Worm (Caenorhabditis elegans) whole organism, midembryonic: ENCODE measurements around the gene K05G3.2.
"Not testable (repeated sequence)": the region's sequence is repeated elsewhere in the genome, so short reads cannot be mapped to it uniquely, and the experiment has no call there.

Source experiments
- T22C8.4 ChIP-seq: fragments of 200-800 bp; sonication (Bioruptor generic); IDR thresholded peaks from 2 replicates; pipeline ENCODE4 v1.3.6; 2022; ENCODE audit warnings: missing genetic modification characterization, missing compliant biosample characterization
- cog-1 ChIP-seq: sonication (generic microtip); optimal IDR thresholded peaks from 2 replicates; lab custom pipeline; 2016; ENCODE audit warnings: missing genetic modification characterization, missing compliant biosample characterization
- flt-1 ChIP-seq: fragments of 200-800 bp; sonication (Bioruptor generic); IDR thresholded peaks from 2 replicates; pipeline ENCODE4 v1.3.6; 2022; ENCODE audit warnings: missing genetic modification characterization, missing compliant biosample characterization
- klf-2 ChIP-seq: fragments of 200-800 bp; sonication (Bioruptor generic); conservative IDR thresholded peaks from 2 replicates; pipeline ENCODE4 v1.3.6; 2022; ENCODE audit warnings: missing genetic modification reagents, missing genetic modification characterization, missing compliant biosample characterization
- med-1 ChIP-seq: sonication (generic microtip); optimal IDR thresholded peaks from 2 replicates; lab custom pipeline; 2017; ENCODE audit warnings: missing genetic modification characterization, mild to moderate bottlenecking, missing compliant biosample characterization, antibody characterized with exemption, missing genetic modification reagents; ENCODE audit not compliant: insufficient read depth
- ref-1 ChIP-seq: fragments of 200-800 bp; sonication (Bioruptor generic); conservative IDR thresholded peaks from 2 replicates; pipeline ENCODE4 v1.3.6; 2022; ENCODE audit warnings: missing genetic modification reagents, missing genetic modification characterization, missing compliant biosample characterization
- tab-1 ChIP-seq: fragments of 200-800 bp; sonication (Bioruptor generic); IDR thresholded peaks from 2 replicates; pipeline ENCODE4 v1.3.6; 2022; ENCODE audit warnings: missing genetic modification characterization, missing compliant biosample characterization
- ztf-23 ChIP-seq: fragments of 200-800 bp; sonication (Bioruptor generic); IDR thresholded peaks from 2 replicates; pipeline ENCODE4 v1.3.6; 2022; ENCODE audit warnings: missing genetic modification reagents, missing genetic modification characterization, missing compliant biosample characterization
- ztf-29 ChIP-seq: fragments of 200-800 bp; sonication (Bioruptor generic); IDR thresholded peaks from 2 replicates; pipeline ENCODE4 v1.3.6; 2022; ENCODE audit warnings: missing genetic modification reagents, missing genetic modification characterization, missing compliant biosample characterization

Gene K05G3.2

DNA sequence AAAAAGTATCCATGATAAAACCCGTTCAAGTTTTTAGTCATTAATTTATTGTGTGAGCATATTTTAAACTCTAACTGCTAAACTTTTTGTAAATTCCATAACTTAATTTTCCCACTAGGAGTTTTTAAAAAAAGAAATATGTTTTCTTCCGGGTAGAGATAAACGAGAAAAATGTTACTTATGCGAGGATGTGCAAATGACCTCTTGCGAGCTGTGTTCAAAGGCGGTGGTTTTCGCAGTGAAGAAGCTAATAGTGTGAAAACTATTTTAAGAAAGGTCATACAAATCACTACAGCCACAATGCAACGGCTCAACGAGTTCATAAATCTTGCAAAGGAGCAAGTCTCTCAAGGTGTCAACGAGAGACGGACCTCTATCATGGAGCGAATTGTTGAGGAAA, 6.3 kb downstream of the K05G3.2 start, which contains the start of gene K05G3.1:
K05G3.1 (plus strand) TSS at position 301 of the 400 bp plus-strand sequence.
- no peak for TF ChIP-seq klf-2 (GFP tag; lab: Robert Waterston, UW)
- no peak for TF ChIP-seq flt-1
- TF ChIP-seq med-1: no peak
- no peak for TF ChIP-seq ref-1 (GFP tag; lab: Robert Waterston, UW)
- TF ChIP-seq ztf-23: no peak
- no peak for TF ChIP-seq cog-1 (tag; lab: Kevin White, UChicago)

DNA sequence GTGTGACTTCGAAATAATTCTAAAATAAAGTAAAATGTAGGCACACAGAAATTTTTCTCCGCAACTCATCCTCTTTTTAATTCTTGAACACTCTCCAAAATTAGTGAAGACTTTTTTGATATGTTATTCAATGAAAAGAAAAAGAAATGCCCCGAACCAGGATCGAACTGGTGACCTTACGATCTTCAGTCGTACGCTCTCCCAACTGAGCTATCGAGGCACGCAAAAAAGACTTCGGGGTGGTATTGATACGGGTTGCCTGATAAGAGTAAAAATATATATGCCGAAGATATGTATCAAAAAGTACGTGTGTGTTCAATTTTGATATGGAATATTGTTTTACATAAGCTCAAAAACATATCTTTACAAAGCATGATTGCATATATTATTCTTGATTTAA, 8.3 kb downstream of the K05G3.2 start:
- TF ChIP-seq cog-1 (tag; lab: Kevin White, UChicago): no peak
- TF ChIP-seq tab-1 (GFP tag; lab: Robert Waterston, UW): no peak
- no peak for TF ChIP-seq med-1
- no peak for TF ChIP-seq flt-1
- TF ChIP-seq T22C8.4 (GFP tag; lab: Robert Waterston, UW): no peak
- no peak for TF ChIP-seq ref-1 (GFP tag; lab: Robert Waterston, UW)
- TF ChIP-seq klf-2 (GFP tag; lab: Robert Waterston, UW): no peak

- no peak for TF ChIP-seq ztf-23
- TF ChIP-seq T22C8.4 (GFP tag; lab: Robert Waterston, UW): no peak
- no peak for TF ChIP-seq ztf-29
- no peak for TF ChIP-seq cog-1 (tag; lab: Kevin White, UChicago)
- no peak for TF ChIP-seq ref-1 (GFP tag; lab: Robert Waterston, UW)
- TF ChIP-seq tab-1 (GFP tag; lab: Robert Waterston, UW): no peak
Observed at ce11 chrX:16505348-16505747, 10.6 kb downstream of the K05G3.2 start, which contains the start of gene T25D1.3. Gene T25D1.3 (plus strand): TSS chrX:16505648.

- TF ChIP-seq ztf-29; tab-1 (GFP tag; lab: Robert Waterston, UW); cog-1 (tag; lab: Kevin White, UChicago): not testable (repeated sequence)
Observed at ce11 chrX:16515265-16515664, 20.5 kb downstream of the K05G3.2 start, which contains the start of gene T25D1.2. Gene T25D1.2 (plus strand): TSS chrX:16515565.

DNA sequence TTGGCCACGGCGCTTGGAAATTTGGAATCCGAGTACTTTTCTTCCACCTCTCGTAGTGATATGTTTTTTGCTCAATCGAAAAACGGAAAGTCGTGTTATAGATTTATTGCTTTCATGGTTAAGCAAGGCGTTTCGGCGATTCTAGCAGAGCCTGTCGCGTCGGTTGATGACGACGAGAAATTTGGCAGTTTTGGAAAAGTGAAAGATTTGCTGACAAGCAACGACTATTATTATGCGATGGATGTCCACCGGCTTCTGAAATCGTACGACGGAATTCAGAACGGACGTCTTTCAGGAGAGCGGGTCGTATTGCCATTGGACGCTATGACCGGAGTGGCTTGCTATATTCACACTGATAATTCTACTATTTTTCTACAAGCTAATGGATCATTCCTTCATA, 24.0 kb downstream of the K05G3.2 start:
- TF ChIP-seq ztf-23 (no peak), tab-1 (GFP tag; lab: Robert Waterston, UW) (no peak), cog-1 (tag; lab: Kevin White, UChicago) (no peak), ref-1 (GFP tag; lab: Robert Waterston, UW) (no peak), flt-1 (no peak), ztf-29 (no peak), T22C8.4 (GFP tag; lab: Robert Waterston, UW) (no peak), klf-2 (GFP tag; lab: Robert Waterston, UW) (no peak), med-1 (no peak)

- TF ChIP-seq cog-1 (tag; lab: Kevin White, UChicago): no peak
- no peak for TF ChIP-seq ztf-23
- no peak for TF ChIP-seq T22C8.4 (GFP tag; lab: Robert Waterston, UW)
- no peak for TF ChIP-seq ztf-29
- TF ChIP-seq klf-2 (GFP tag; lab: Robert Waterston, UW): no peak
- TF ChIP-seq tab-1 (GFP tag; lab: Robert Waterston, UW): no peak
- TF ChIP-seq med-1: no peak
- no peak for TF ChIP-seq flt-1
- no peak for TF ChIP-seq ref-1 (GFP tag; lab: Robert Waterston, UW)
Observed at ce11 chrX:16519517-16519916, 24.8 kb downstream of the K05G3.2 start, which contains the start of gene T25D1.1. Gene T25D1.1 (plus strand): TSS chrX:16519817.

DNA sequence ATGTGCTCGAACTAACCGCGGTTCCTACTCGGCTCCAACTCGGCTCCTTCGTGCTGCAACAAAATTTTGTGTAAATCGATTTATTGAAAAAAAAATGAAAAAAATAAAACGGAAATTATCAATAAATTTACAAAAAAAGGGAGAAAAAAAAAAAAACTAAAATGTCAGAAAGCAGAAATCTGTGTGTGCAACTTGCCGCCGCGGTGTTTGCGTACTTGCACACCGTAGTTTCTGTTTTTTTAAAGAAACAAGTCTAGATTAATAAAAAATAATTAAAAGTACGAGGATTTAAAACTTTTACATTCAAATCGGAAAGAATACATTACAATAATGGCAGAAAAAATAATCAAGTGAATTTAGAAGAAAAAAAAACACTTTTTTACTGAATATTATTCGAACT, 27.0 kb downstream of the K05G3.2 start:
- TF ChIP-seq T22C8.4 (GFP tag; lab: Robert Waterston, UW) (no peak), med-1 (no peak), flt-1 (no peak), ztf-23 (no peak)

- TF ChIP-seq ztf-29 (no peak), med-1 (no peak), flt-1 (no peak), ztf-23 (no peak), cog-1 (tag; lab: Kevin White, UChicago) (no peak), T22C8.4 (GFP tag; lab: Robert Waterston, UW) (no peak), ref-1 (GFP tag; lab: Robert Waterston, UW) (no peak)
Observed at ce11 chrX:16524310-16524709, 29.6 kb downstream of the K05G3.2 start.

DNA sequence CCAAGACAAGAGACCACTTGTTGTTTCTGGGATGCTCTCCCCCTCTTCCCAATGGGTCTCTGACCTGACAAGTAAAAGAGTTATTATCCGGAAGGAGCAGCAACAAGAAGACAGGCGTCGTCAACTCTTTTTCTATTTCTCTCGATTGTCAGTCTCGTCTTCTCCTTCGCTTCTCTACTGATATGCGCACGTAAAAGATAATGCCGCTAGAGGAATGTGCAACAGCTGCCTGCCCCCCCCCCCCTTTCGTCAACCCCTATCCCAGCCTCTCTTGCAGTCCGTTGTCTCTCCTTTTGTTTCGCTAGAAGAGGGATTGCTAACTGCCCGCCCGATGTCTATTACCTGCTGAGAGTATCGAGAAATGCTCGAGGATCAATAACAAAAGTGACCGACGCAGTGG, 30.9 kb downstream of the K05G3.2 start:
- TF ChIP-seq tab-1 (GFP tag; lab: Robert Waterston, UW) (no peak), cog-1 (tag; lab: Kevin White, UChicago) (peak; percentile 1)

DNA sequence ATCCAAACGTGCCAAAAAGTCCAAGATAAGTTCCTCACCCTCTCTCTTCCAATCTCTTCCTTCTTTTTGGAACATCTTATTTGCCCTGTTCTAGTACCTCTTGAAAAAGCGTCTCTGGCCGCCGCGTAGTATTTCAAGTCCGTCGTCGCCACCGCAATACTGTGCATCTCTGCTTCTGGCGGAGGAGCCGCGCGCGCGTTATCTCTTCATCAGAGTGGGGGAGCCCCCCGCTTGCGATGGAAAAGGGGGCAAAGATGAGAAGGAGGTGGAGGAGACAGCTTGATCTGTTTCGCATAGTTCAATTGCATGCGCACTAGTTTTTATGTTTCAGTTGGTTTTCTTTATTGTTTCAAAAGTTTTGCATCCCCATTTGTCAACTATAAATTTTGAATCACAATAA, 33.1 kb downstream of the K05G3.2 start:
- TF ChIP-seq tab-1 (GFP tag; lab: Robert Waterston, UW): no peak
- no peak for TF ChIP-seq med-1
- no peak for TF ChIP-seq ztf-23
- TF ChIP-seq ztf-29: no peak
- no peak for TF ChIP-seq flt-1
- TF ChIP-seq klf-2 (GFP tag; lab: Robert Waterston, UW): no peak
- no peak for TF ChIP-seq T22C8.4 (GFP tag; lab: Robert Waterston, UW)
- no peak for TF ChIP-seq cog-1 (tag; lab: Kevin White, UChicago)
- no peak for TF ChIP-seq ref-1 (GFP tag; lab: Robert Waterston, UW)

DNA sequence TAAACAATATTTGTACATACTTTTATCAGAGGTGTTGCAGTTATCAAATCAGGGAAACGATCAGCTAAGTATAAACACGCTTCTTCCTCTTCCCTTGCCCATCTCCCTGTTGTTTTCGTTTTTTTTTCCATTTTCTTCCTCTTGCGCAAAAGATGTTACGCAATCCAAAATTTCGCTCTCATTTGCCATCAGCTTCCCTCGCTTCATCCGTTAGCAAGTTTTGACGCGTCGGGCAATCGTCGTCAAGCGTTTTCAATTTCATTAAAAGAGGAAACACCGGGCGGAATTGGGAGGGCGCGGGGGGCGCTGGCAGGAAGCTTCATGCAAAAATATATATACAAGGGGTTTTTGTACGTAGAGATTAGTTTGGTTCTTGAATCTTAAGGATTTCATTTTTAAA, 35.2 kb downstream of the K05G3.2 start:
- TF ChIP-seq T22C8.4 (GFP tag; lab: Robert Waterston, UW) (no peak), med-1 (no peak), flt-1 (no peak)

ce11 chrX:16530455-16530854, 35.7 kb downstream of the K05G3.2 start:
- TF ChIP-seq flt-1: no peak
- TF ChIP-seq ztf-23: no peak
- no peak for TF ChIP-seq med-1
- no peak for TF ChIP-seq tab-1 (GFP tag; lab: Robert Waterston, UW)
- TF ChIP-seq klf-2 (GFP tag; lab: Robert Waterston, UW): no peak
- no peak for TF ChIP-seq T22C8.4 (GFP tag; lab: Robert Waterston, UW)
- no peak for TF ChIP-seq ref-1 (GFP tag; lab: Robert Waterston, UW)
- no peak for TF ChIP-seq cog-1 (tag; lab: Kevin White, UChicago)
- no peak for TF ChIP-seq ztf-29
